Fruit fly (Drosophila melanogaster) whole organism, wandering third instar larva: ENCODE data around the gene dmt.

ENCODE experiments used
- Abd-B ChIP-seq: fragments of >200 bp; optimal IDR thresholded peaks from 2 replicates; lab custom pipeline; 2017; ENCODE audit warnings: missing biosample characterization, missing genetic modification characterization
- Dfd ChIP-seq: fragments of >200 bp; optimal IDR thresholded peaks from 2 replicates; lab custom pipeline; 2017; ENCODE audit warnings: missing biosample characterization, missing genetic modification characterization
- br ChIP-seq: fragments of 200-800 bp; sonication (Bioruptor generic); optimal IDR thresholded peaks from 2 replicates; lab custom pipeline; 2016; ENCODE audit warnings: missing biosample characterization, missing genetic modification characterization
- dl ChIP-seq, 2 experiments: fragments of 175-275, 200-275 bp in 1 of 2; fragments of 200-275 bp in 1 of 2; sonication (Bioruptor generic); optimal IDR thresholded peaks; lab custom pipeline; 2018; ENCODE audit warnings: mild to moderate bottlenecking in 2 of 2, missing biosample characterization in 2 of 2, missing genetic modification characterization in 2 of 2, moderate library complexity in 2 of 2; ENCODE audit not compliant: partially characterized antibody in 2 of 2, insufficient read depth in 1 of 2
- h ChIP-seq: fragments of 200-800 bp; sonication (Bioruptor generic); optimal IDR thresholded peaks from 3 replicates; lab custom pipeline; 2016; ENCODE audit warnings: missing biosample characterization, mild to moderate bottlenecking, missing genetic modification characterization
- jim ChIP-seq: fragments of 175-275, 200-325 bp; sonication (Bioruptor generic); optimal IDR thresholded peaks from 2 replicates; lab custom pipeline; 2016; ENCODE audit warnings: missing biosample characterization, mild to moderate bottlenecking, missing genetic modification characterization
- lola ChIP-seq: fragments of >200 bp; optimal IDR thresholded peaks from 2 replicates; lab custom pipeline; 2017; ENCODE audit warnings: missing biosample characterization, missing genetic modification characterization
- pan ChIP-seq: fragments of >200 bp; optimal IDR thresholded peaks from 2 replicates; lab custom pipeline; 2017
- psq ChIP-seq: fragments of 200-800 bp; sonication (Bioruptor generic); optimal IDR thresholded peaks from 3 replicates; lab custom pipeline; 2017; ENCODE audit warnings: missing biosample characterization, mild to moderate bottlenecking, missing genetic modification characterization, moderate library complexity
- rgr ChIP-seq: fragments of 200-800 bp; sonication (Bioruptor generic); optimal IDR thresholded peaks from 3 replicates; lab custom pipeline; 2016; ENCODE audit warnings: missing biosample characterization, mild to moderate bottlenecking, missing genetic modification characterization
- usp ChIP-seq: fragments of >200 bp; optimal IDR thresholded peaks from 2 replicates; lab custom pipeline; 2017; ENCODE audit warnings: missing biosample characterization, missing genetic modification characterization

- TF ChIP-seq Dfd (GFP tag; lab: Kevin White, UChicago) (no peak), jim (peak; percentile 9), h (no peak), br (GFP tag; lab: Kevin White, UChicago) (no peak), psq (GFP tag; lab: Kevin White, UChicago) (no peak), usp (no peak), dl (GFP tag; optimal IDR thresholded peaks at IDR 0.05; lab: Kevin White, UChicago; ENCODE audit: insufficient read depth in 1 of 2, partially characterized antibody in 2 of 2) (no peak), pan (lab: Kevin White, UChicago) (no peak), rgr (GFP tag; lab: Kevin White, UChicago) (no peak), Abd-B (GFP tag; lab: Kevin White, UChicago) (no peak), lola (GFP tag; lab: Kevin White, UChicago) (no peak)
Observed at dm6 chr3R:9674968-9675573, 35.9 kb upstream of the dmt start, which contains the start of gene Nepl12.
